Worm (Caenorhabditis elegans) whole organism, L4 larva: ENCODE measurements around the gene inx-8.

ENCODE experiments used
- lin-13 ChIP-seq: fragments of 150-350 bp; optimal IDR thresholded peaks from 2 replicates; lab custom pipeline; 2014; ENCODE audit warnings: missing biosample characterization, missing genetic modification reagents, missing genetic modification characterization
- mxl-3 ChIP-seq: fragments of 200-800 bp; sonication (Bioruptor generic); optimal IDR thresholded peaks from 2 replicates; lab custom pipeline; 2018; ENCODE audit warnings: mild to moderate bottlenecking, missing genetic modification characterization, missing compliant biosample characterization
- saeg-2 ChIP-seq: fragments of 200-800 bp; sonication (Bioruptor generic); IDR thresholded peaks from 2 replicates; pipeline ENCODE4 v1.3.6; 2022; ENCODE audit warnings: missing genetic modification reagents, missing genetic modification characterization, missing compliant biosample characterization
- unc-62 ChIP-seq, 3 experiments: fragments of 150-350 bp in 1 of 3; sonication (generic microtip); optimal IDR thresholded peaks in 2 of 3; peaks in 1 of 3; 1 replicate in 1 of 3; 2 replicates in 2 of 3; lab custom pipeline; 2014 to 2017; ENCODE audit warnings: missing biosample characterization in 3 of 3, missing genetic modification characterization in 3 of 3, missing genetic modification reagents in 3 of 3, missing genotype in 1 of 3
- zag-1 ChIP-seq: fragments of 150-350 bp; optimal IDR thresholded peaks from 2 replicates; lab custom pipeline; 2014; ENCODE audit warnings: missing biosample characterization, missing genetic modification characterization

DNA sequence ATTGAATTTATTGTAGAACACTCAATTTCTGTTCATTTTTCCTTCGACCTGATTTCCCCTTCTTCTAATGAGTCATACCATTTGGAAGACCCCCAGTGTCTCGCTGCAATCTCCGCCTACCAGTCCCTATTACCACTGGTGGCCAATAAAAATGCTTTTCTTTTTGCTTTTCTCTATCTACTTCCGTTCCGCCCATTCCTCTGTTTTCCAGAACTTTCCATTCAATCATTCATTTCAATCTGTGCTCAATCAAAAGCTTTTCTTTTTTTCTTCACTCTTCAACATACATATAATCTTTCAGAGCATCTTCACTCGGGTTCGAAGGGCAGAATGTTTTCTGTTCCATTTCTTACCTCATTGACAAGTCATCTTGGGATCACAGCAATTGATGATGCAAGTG lies at the start of gene inx-8:
- TF ChIP-seq zag-1 (tag; lab: Kevin White, UChicago) = no peak
- no peak for TF ChIP-seq lin-13 (GFP tag; lab: Kevin White, UChicago)
- TF ChIP-seq mxl-3 (GFP tag; lab: Kevin White, UChicago) = no peak
- no peak for TF ChIP-seq saeg-2
- no peak for TF ChIP-seq unc-62 (GFP tag; optimal IDR thresholded peaks at IDR 0.05 in 1 of 2; lab: Kevin White, UChicago)
- TF ChIP-seq unc-62 (tag; optimal IDR thresholded peaks at IDR 0.05; lab: Kevin White, UChicago) = no peak
